Worm (Caenorhabditis elegans) whole organism, L4 larva: ENCODE results near the gene F42F12.3.

Experiments used
- F10B5.3 ChIP-seq: sonication (generic microtip); optimal IDR thresholded peaks from 2 replicates; lab custom pipeline; 2016; ENCODE audit warnings: mild to moderate bottlenecking, missing genetic modification characterization, missing compliant biosample characterization
- F44E2.7 ChIP-seq: fragments of 200-800 bp; sonication (Bioruptor generic); IDR thresholded peaks from 2 replicates; pipeline ENCODE4 v2.1.2; 2022; ENCODE audit warnings: missing genetic modification characterization, missing compliant biosample characterization
- R02D3.7 ChIP-seq: fragments of 150-350 bp; sonication (generic microtip); optimal IDR thresholded peaks from 3 replicates; lab custom pipeline; 2014; ENCODE audit warnings: missing biosample characterization, missing genetic modification characterization
- T20F7.1 ChIP-seq: fragments of 200-800 bp; sonication (Bioruptor generic); optimal IDR thresholded peaks from 2 replicates; lab custom pipeline; 2018; ENCODE audit warnings: mild to moderate bottlenecking, missing genetic modification characterization, missing compliant biosample characterization
- T26A8.4 ChIP-seq: fragments of 200-800 bp; sonication (Bioruptor generic); IDR thresholded peaks from 2 replicates; pipeline ENCODE4 v1.3.6; 2022; ENCODE audit warnings: missing genetic modification characterization, missing compliant biosample characterization
- Y105C5A.15 ChIP-seq: fragments of 200-800 bp; sonication (Bioruptor generic); IDR thresholded peaks from 2 replicates; pipeline ENCODE4 v1.3.6; 2022; ENCODE audit warnings: missing genetic modification characterization, missing compliant biosample characterization
- Y48G9A.11 ChIP-seq: fragments of 200-800 bp; sonication (Bioruptor generic); IDR thresholded peaks from 2 replicates; pipeline ENCODE4 v1.3.6; 2022; ENCODE audit warnings: missing genetic modification reagents, missing genetic modification characterization, missing compliant biosample characterization
- Y5F2A.4 ChIP-seq: fragments of 200-800 bp; sonication (Bioruptor generic); optimal IDR thresholded peaks from 2 replicates; lab custom pipeline; 2018; ENCODE audit warnings: mild to moderate bottlenecking, missing genetic modification characterization, missing compliant biosample characterization
- ZK337.2 ChIP-seq: fragments of 200-800 bp; sonication (Bioruptor generic); IDR thresholded peaks from 2 replicates; pipeline ENCODE4 v1.3.6; 2022; ENCODE audit warnings: missing genetic modification reagents, missing genetic modification characterization, missing compliant biosample characterization
- aha-1 ChIP-seq: fragments of 150-350 bp; peaks from one replicate; lab custom pipeline; 2014; ENCODE audit warnings: missing biosample characterization, missing genetic modification characterization
- attf-4 ChIP-seq: sonication (generic microtip); optimal IDR thresholded peaks from 3 replicates; lab custom pipeline; 2017; ENCODE audit warnings: missing biosample characterization, missing genetic modification characterization
- ceh-28 ChIP-seq: fragments of 150-350 bp; optimal IDR thresholded peaks from 2 replicates; lab custom pipeline; 2014; ENCODE audit warnings: missing biosample characterization, missing genetic modification reagents, missing genetic modification characterization
- ceh-44 ChIP-seq: fragments of 200-800 bp; sonication (Bioruptor generic); IDR thresholded peaks from 2 replicates; pipeline ENCODE4 v1.3.6; 2022; ENCODE audit warnings: missing genetic modification reagents, missing genetic modification characterization, missing compliant biosample characterization
- ceh-62 ChIP-seq: sonication (generic microtip); optimal IDR thresholded peaks from 2 replicates; lab custom pipeline; 2017; ENCODE audit warnings: missing biosample characterization, missing genetic modification characterization
- ceh-82 ChIP-seq: sonication (generic microtip); optimal IDR thresholded peaks from 2 replicates; lab custom pipeline; 2017; ENCODE audit warnings: missing biosample characterization, missing genetic modification characterization
- ces-1 ChIP-seq: fragments of 150-350 bp; sonication (generic microtip); optimal IDR thresholded peaks from 4 replicates; lab custom pipeline; 2014; ENCODE audit warnings: missing biosample characterization, missing genetic modification reagents, missing genetic modification characterization
- ctbp-1 ChIP-seq: fragments of 200-800 bp; sonication (Bioruptor generic); IDR thresholded peaks from 2 replicates; pipeline ENCODE4 v1.3.6; 2022; ENCODE audit warnings: missing genetic modification reagents, missing genetic modification characterization, missing compliant biosample characterization
- daf-19 ChIP-seq: fragments of 200-800 bp; sonication (Bioruptor generic); conservative IDR thresholded peaks from 2 replicates; pipeline ENCODE4 v1.3.6; 2022; ENCODE audit warnings: missing genetic modification characterization, missing compliant biosample characterization
- daf-8 ChIP-seq: fragments of 200-800 bp; sonication (Bioruptor generic); IDR thresholded peaks from 2 replicates; pipeline ENCODE4 v1.3.6; 2022; ENCODE audit warnings: missing genetic modification characterization, missing compliant biosample characterization
- dmd-6 ChIP-seq: fragments of 200-800 bp; sonication (Bioruptor generic); IDR thresholded peaks from 2 replicates; pipeline ENCODE4 v1.3.6; 2022; ENCODE audit warnings: missing genetic modification reagents, missing genetic modification characterization, missing compliant biosample characterization
- dmd-8 ChIP-seq: fragments of 200-800 bp; sonication (Bioruptor generic); IDR thresholded peaks from 2 replicates; pipeline ENCODE4 v1.3.6; 2022; ENCODE audit warnings: missing genetic modification characterization, missing compliant biosample characterization
- dmd-9 ChIP-seq: fragments of 200-800 bp; sonication (Bioruptor generic); IDR thresholded peaks from 2 replicates; pipeline ENCODE4 v1.3.6; 2022; ENCODE audit warnings: missing genetic modification reagents, missing genetic modification characterization, missing compliant biosample characterization
- dve-1 ChIP-seq: sonication (generic microtip); optimal IDR thresholded peaks from 2 replicates; lab custom pipeline; 2017; ENCODE audit warnings: antibody characterized with exemption, mild to moderate bottlenecking, missing genetic modification characterization, missing compliant biosample characterization; ENCODE audit not compliant: insufficient read depth
- fkh-10 ChIP-seq: fragments of 150-350 bp; optimal IDR thresholded peaks from 2 replicates; lab custom pipeline; 2014; ENCODE audit warnings: missing biosample characterization, missing genetic modification reagents, missing genetic modification characterization
- hmg-1.1 ChIP-seq: fragments of 200-800 bp; sonication (Bioruptor generic); IDR thresholded peaks from 2 replicates; pipeline ENCODE4 v1.3.6; 2022; ENCODE audit warnings: missing genetic modification reagents, missing genetic modification characterization, missing compliant biosample characterization
- lim-7 ChIP-seq: fragments of 200-800 bp; sonication (Bioruptor generic); IDR thresholded peaks from 2 replicates; pipeline ENCODE4 v1.3.6; 2022; ENCODE audit warnings: missing genetic modification characterization, missing compliant biosample characterization
- lin-1 ChIP-seq: fragments of 200-800 bp; sonication (Bioruptor generic); IDR thresholded peaks from 2 replicates; pipeline ENCODE4 v1.3.6; 2022; ENCODE audit warnings: missing genetic modification reagents, missing genetic modification characterization, missing compliant biosample characterization
- lin-13 ChIP-seq: fragments of 150-350 bp; optimal IDR thresholded peaks from 2 replicates; lab custom pipeline; 2014; ENCODE audit warnings: missing biosample characterization, missing genetic modification reagents, missing genetic modification characterization
- lin-38 ChIP-seq: fragments of 200-800 bp; sonication (Bioruptor generic); IDR thresholded peaks from 2 replicates; pipeline ENCODE4 v1.3.6; 2022; ENCODE audit warnings: missing genetic modification reagents, missing genetic modification characterization, missing compliant biosample characterization
- lir-3 ChIP-seq: sonication (generic microtip); optimal IDR thresholded peaks from 2 replicates; lab custom pipeline; 2016; ENCODE audit warnings: mild to moderate bottlenecking, missing genetic modification characterization, missing compliant biosample characterization
- mdl-1 ChIP-seq, 2 experiments: fragments of 150-350 bp in 1 of 2; sonication (generic microtip) in 1 of 2; optimal IDR thresholded peaks; 2 replicates each; lab custom pipeline; 2014 to 2017; ENCODE audit warnings: missing biosample characterization in 2 of 2, missing genetic modification characterization in 2 of 2
- mxl-3 ChIP-seq: fragments of 200-800 bp; sonication (Bioruptor generic); optimal IDR thresholded peaks from 2 replicates; lab custom pipeline; 2018; ENCODE audit warnings: mild to moderate bottlenecking, missing genetic modification characterization, missing compliant biosample characterization
- nhr-11 ChIP-seq: fragments of 150-350 bp; optimal IDR thresholded peaks from 2 replicates; lab custom pipeline; 2014; ENCODE audit warnings: missing biosample characterization, missing genetic modification characterization
- nhr-41 ChIP-seq: fragments of 200-800 bp; sonication (Bioruptor generic); IDR thresholded peaks from 2 replicates; pipeline ENCODE4 v1.3.6; 2022; ENCODE audit warnings: missing genetic modification reagents, missing genetic modification characterization, missing compliant biosample characterization
- nhr-42 ChIP-seq: fragments of 200-800 bp; sonication (Bioruptor generic); IDR thresholded peaks from 2 replicates; pipeline ENCODE4 v1.3.6; 2022; ENCODE audit warnings: missing genetic modification characterization, missing compliant biosample characterization
- nhr-48 ChIP-seq: sonication (generic microtip); optimal IDR thresholded peaks from 2 replicates; lab custom pipeline; 2016; ENCODE audit warnings: mild to moderate bottlenecking, missing genetic modification characterization, missing compliant biosample characterization
- nhr-6 ChIP-seq: fragments of 150-350 bp; optimal IDR thresholded peaks from 2 replicates; lab custom pipeline; 2014; ENCODE audit warnings: missing biosample characterization, missing genetic modification characterization
- rbr-2 ChIP-seq: sonication (generic microtip); optimal IDR thresholded peaks from 2 replicates; lab custom pipeline; 2016; ENCODE audit warnings: missing genotype, missing genetic modification characterization, missing compliant biosample characterization
- set-16 ChIP-seq: fragments of 200-800 bp; sonication (Bioruptor generic); IDR thresholded peaks from 2 replicates; pipeline ENCODE4 v1.3.6; 2022; ENCODE audit warnings: missing genetic modification reagents, missing genetic modification characterization, missing compliant biosample characterization
- skn-1 ChIP-seq: fragments of 150-350 bp; optimal IDR thresholded peaks from 2 replicates; lab custom pipeline; 2014; ENCODE audit warnings: missing biosample characterization, missing genetic modification characterization
- snpc-1.2 ChIP-seq: fragments of 200-800 bp; sonication (Bioruptor generic); IDR thresholded peaks from 2 replicates; pipeline ENCODE4 v1.3.6; 2022; ENCODE audit warnings: missing genetic modification reagents, missing genetic modification characterization, missing compliant biosample characterization
- snpc-4 ChIP-seq: fragments of 150-350 bp; optimal IDR thresholded peaks from 2 replicates; lab custom pipeline; 2014; ENCODE audit warnings: missing biosample characterization, missing genetic modification characterization
- spr-3 ChIP-seq: fragments of 200-800 bp; sonication (Bioruptor generic); optimal IDR thresholded peaks from 2 replicates; lab custom pipeline; 2018; ENCODE audit warnings: mild to moderate bottlenecking, missing genetic modification characterization, missing compliant biosample characterization
- tag-97 ChIP-seq: fragments of 200-800 bp; sonication (Bioruptor generic); IDR thresholded peaks from 2 replicates; pipeline ENCODE4 v1.3.6; 2022; ENCODE audit warnings: missing genetic modification characterization, missing compliant biosample characterization
- tra-1 ChIP-seq: fragments of 200-800 bp; sonication (Bioruptor generic); IDR thresholded peaks from 2 replicates; pipeline ENCODE4 v1.3.6; 2022; ENCODE audit warnings: missing genetic modification reagents, missing genetic modification characterization, missing compliant biosample characterization
- unc-39 ChIP-seq: sonication (generic microtip); optimal IDR thresholded peaks from 2 replicates; lab custom pipeline; 2017; ENCODE audit warnings: missing biosample characterization, missing genetic modification characterization
- zfp-3 ChIP-seq: fragments of 200-800 bp; sonication (Bioruptor generic); conservative IDR thresholded peaks from 2 replicates; pipeline ENCODE4 v1.3.6; 2022; ENCODE audit warnings: missing genetic modification reagents, missing genetic modification characterization, missing compliant biosample characterization
- zip-11 ChIP-seq: fragments of 200-800 bp; sonication (Bioruptor generic); IDR thresholded peaks from 2 replicates; pipeline ENCODE4 v1.3.6; 2022; ENCODE audit warnings: missing genetic modification characterization, missing compliant biosample characterization
- zip-2 ChIP-seq: fragments of 150-350 bp; optimal IDR thresholded peaks from 2 replicates; lab custom pipeline; 2014; ENCODE audit warnings: missing biosample characterization, missing genetic modification characterization
- ztf-11 ChIP-seq: fragments of 150-350 bp; optimal IDR thresholded peaks from 2 replicates; lab custom pipeline; 2014; ENCODE audit warnings: missing biosample characterization, missing genetic modification characterization

The F42F12.3 gene

DNA sequence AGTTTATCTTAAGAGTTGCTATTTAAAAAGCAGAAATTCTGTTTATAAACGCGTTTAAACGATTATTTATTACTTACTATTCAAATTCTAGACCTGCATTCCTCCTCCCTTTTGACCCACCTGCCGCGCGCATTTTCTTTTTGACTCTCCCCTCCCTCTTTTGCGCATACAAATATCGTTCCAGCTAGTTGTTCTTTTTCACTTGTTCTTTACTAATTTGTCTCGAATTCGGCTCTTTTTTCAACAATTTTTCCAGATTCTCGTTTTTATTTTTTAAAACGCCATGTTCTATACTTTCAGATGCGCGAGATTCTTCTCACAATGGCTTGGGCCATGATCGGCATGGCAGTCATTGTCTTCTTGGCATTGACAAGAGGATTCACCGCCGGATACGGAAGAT, 15.0 kb downstream of the F42F12.3 start, which contains the start of gene F19H6.4:
F19H6.4 (plus strand) TSS at position 301 of the 400 bp plus-strand sequence.
- TF ChIP-seq attf-4 (no peak), hmg-1.1 (GFP tag; lab: Robert Waterston, UW) (no peak), ceh-44 (GFP tag; lab: Robert Waterston, UW) (no peak), lin-38 (GFP tag; lab: Robert Waterston, UW) (no peak), nhr-41 (no peak), tag-97 (GFP tag; lab: Robert Waterston, UW) (no peak), lir-3 (tag; lab: Kevin White, UChicago) (no peak)

DNA sequence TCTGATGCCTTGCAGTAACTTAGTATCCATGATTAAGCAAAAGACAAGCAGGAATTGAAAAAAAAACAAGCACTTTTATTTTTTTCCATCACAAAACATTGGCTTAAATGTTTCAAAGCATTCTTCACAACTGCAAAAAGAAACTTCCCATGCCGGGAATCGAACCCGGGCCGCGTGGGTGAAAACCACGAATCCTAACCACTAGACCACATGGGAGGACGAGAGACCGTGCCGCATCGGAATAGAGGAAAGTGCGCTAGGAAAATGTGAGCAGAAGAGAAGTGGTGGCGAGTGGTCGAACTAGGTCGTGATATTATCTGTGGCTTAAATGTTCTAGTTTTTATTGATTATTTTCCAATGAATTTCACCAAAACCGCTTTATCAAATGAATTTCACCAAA, 17.1 kb downstream of the F42F12.3 start:
- TF ChIP-seq daf-19 (no peak), mdl-1 (tag; optimal IDR thresholded peaks at IDR 0.05; lab: Kevin White, UChicago) (peak in 1 of 2 experiments; percentile 72), nhr-42 (GFP tag; lab: Robert Waterston, UW) (0 out of 2 replicates have a peak, but pooled peaks have one; percentile 41), dve-1 (tag; lab: Kevin White, UChicago) (no peak), lin-38 (GFP tag; lab: Robert Waterston, UW) (no peak), unc-39 (no peak), ceh-62 (no peak), F10B5.3 (tag; lab: Kevin White, UChicago) (no peak), mxl-3 (GFP tag; lab: Kevin White, UChicago) (peak; percentile 39), ctbp-1 (GFP tag; lab: Robert Waterston, UW) (peak; percentile 68; the same call in 1 of the 2 replicates), skn-1 (tag; lab: Kevin White, UChicago) (no peak), snpc-1.2 (GFP tag; lab: Robert Waterston, UW) (peak; percentile 84), ceh-28 (no peak), ceh-82 (no peak), dmd-8 (peak; percentile 64; the same call in 1 of the 2 replicates), Y105C5A.15 (GFP tag; lab: Robert Waterston, UW) (0 out of 2 replicates have a peak, but pooled peaks have one; percentile 55), set-16 (GFP tag; lab: Robert Waterston, UW) (no peak), lir-3 (tag; lab: Kevin White, UChicago) (no peak), zip-2 (no peak), zip-11 (no peak), ces-1 (GFP tag; lab: Kevin White, UChicago) (no peak), Y5F2A.4 (GFP tag; lab: Kevin White, UChicago) (no peak), zfp-3 (GFP tag; lab: Robert Waterston, UW) (no peak), ZK337.2 (no peak), aha-1 (peak; percentile 94), spr-3 (GFP tag; lab: Kevin White, UChicago) (no peak), lin-13 (GFP tag; lab: Kevin White, UChicago) (peak; percentile 13), nhr-48 (tag; lab: Kevin White, UChicago) (no peak), T26A8.4 (GFP tag; lab: Robert Waterston, UW) (no peak; the same call in 1 of the 2 replicates), dmd-6 (GFP tag; lab: Robert Waterston, UW) (peak; percentile 55), tra-1 (GFP tag; lab: Robert Waterston, UW) (peak; percentile 24; the same call in 1 of the 2 replicates), T20F7.1 (GFP tag; lab: Kevin White, UChicago) (no peak), fkh-10 (GFP tag; lab: Kevin White, UChicago) (no peak), lim-7 (GFP tag; lab: Robert Waterston, UW) (peak; percentile 88), ceh-44 (GFP tag; lab: Robert Waterston, UW) (no peak; the same call in 1 of the 2 replicates), lin-1 (GFP tag; lab: Robert Waterston, UW) (peak; percentile 53; the same call in 1 of the 2 replicates), nhr-11 (tag; lab: Kevin White, UChicago) (no peak), daf-8 (GFP tag; lab: Robert Waterston, UW) (no peak), snpc-4 (tag; lab: Kevin White, UChicago) (no peak), R02D3.7 (no peak), rbr-2 (tag; lab: Kevin White, UChicago) (peak; percentile 30), Y48G9A.11 (peak; percentile 43; the same call in 1 of the 2 replicates), ztf-11 (no peak), nhr-6 (tag; lab: Kevin White, UChicago) (no peak), dmd-9 (GFP tag; lab: Robert Waterston, UW) (peak; percentile 60; the same call in 1 of the 2 replicates), F44E2.7 (GFP tag; lab: Robert Waterston, UW) (no peak)
